Fruit fly (Drosophila melanogaster): ENCODE results near the gene DCTN5-p25.

DNA sequence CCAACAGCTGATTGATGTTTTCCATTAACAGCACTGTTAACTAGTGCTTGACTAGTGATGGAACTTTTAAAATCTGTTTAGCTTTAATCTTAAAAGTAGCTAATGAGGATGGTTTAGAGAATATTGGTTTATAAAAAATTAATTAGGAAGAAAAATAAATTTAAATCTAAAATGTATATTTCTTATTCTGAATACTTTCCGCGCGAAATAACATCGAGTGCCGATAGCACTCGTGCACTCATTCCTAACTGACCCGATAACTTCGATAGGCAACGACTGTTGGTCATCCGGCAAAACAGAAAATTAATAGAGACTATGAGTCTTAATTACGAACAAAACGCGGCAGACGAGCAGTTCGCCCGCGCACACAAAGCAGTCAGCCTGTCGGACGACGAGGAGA lies 4.2 kb downstream of the DCTN5-p25 start, which contains the start of the genes THG and Rnmt:
- TF ChIP-seq dac (GFP tag; optimal IDR thresholded peaks at IDR 0.05), result peak; percentile 6
- peak; percentile 59 for TF ChIP-seq Hr39 (GFP tag; optimal IDR thresholded peaks at IDR 0.05)
- TF ChIP-seq CG4318 (GFP tag; optimal IDR thresholded peaks at IDR 0.05), result no peak
- TF ChIP-seq CG6854 (GFP tag; optimal IDR thresholded peaks at IDR 0.05), result no peak
- TF ChIP-seq cyc (GFP tag; optimal IDR thresholded peaks at IDR 0.05), result peak; percentile 71
- TF ChIP-seq Ets21C (GFP tag; optimal IDR thresholded peaks at IDR 0.05), result peak; percentile 60
- peak; percentile 52 for TF ChIP-seq Sox15 (GFP tag; optimal IDR thresholded peaks at IDR 0.05)
- TF ChIP-seq CG31627 (GFP tag; optimal IDR thresholded peaks at IDR 0.05), result peak; percentile 72
- no peak for TF ChIP-seq svp (GFP tag)
- TF ChIP-seq CG9139 (GFP tag; optimal IDR thresholded peaks at IDR 0.05), result no peak
- no peak for TF ChIP-seq CG16779 (tag; optimal IDR thresholded peaks at IDR 0.05)
- TF ChIP-seq Lpt (GFP tag; optimal IDR thresholded peaks at IDR 0.05), result no peak
- peak; percentile 73 for TF ChIP-seq CG6163 (GFP tag; IDR thresholded peaks at IDR 0.05)
- TF ChIP-seq eg (GFP tag; IDR thresholded peaks at IDR 0.05), result peak; percentile 78; the same call in 2 of the 3 replicates
